Worm (Caenorhabditis elegans) whole organism, midembryonic: Measurements from ENCODE around the gene ZK105.5.

Experiments used
- cog-1 ChIP-seq: sonication (generic microtip); optimal IDR thresholded peaks from 2 replicates; lab custom pipeline; 2016; ENCODE audit warnings: missing genetic modification characterization, missing compliant biosample characterization
- flt-1 ChIP-seq: fragments of 200-800 bp; sonication (Bioruptor generic); IDR thresholded peaks from 2 replicates; pipeline ENCODE4 v1.3.6; 2022; ENCODE audit warnings: missing genetic modification characterization, missing compliant biosample characterization
- klf-2 ChIP-seq: fragments of 200-800 bp; sonication (Bioruptor generic); conservative IDR thresholded peaks from 2 replicates; pipeline ENCODE4 v1.3.6; 2022; ENCODE audit warnings: missing genetic modification reagents, missing genetic modification characterization, missing compliant biosample characterization
- ztf-23 ChIP-seq: fragments of 200-800 bp; sonication (Bioruptor generic); IDR thresholded peaks from 2 replicates; pipeline ENCODE4 v1.3.6; 2022; ENCODE audit warnings: missing genetic modification reagents, missing genetic modification characterization, missing compliant biosample characterization
- ztf-29 ChIP-seq: fragments of 200-800 bp; sonication (Bioruptor generic); IDR thresholded peaks from 2 replicates; pipeline ENCODE4 v1.3.6; 2022; ENCODE audit warnings: missing genetic modification reagents, missing genetic modification characterization, missing compliant biosample characterization

DNA sequence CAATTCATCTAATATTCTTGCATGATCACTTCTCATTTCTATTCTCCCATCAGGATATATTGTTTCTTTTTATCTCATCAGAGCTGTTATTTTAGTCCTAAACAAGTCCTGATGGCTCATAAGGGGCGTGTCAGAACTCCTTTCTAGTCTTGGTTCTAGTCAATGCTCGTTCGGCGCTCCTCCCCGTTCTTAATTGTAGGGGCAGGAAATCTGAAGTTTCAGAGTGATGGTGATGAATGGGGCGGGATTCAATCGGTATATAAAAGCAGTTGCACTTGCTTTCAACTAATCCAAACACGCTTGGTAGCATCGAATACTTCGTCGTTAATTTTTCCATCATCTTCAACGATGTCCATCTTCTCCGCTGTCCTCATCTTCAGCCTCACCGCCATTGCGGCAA is 45.3 kb downstream of the ZK105.5 start, which contains the start of gene C12D5.4:
- TF ChIP-seq klf-2 (GFP tag; lab: Robert Waterston, UW): no peak
- no peak for TF ChIP-seq cog-1 (tag; lab: Kevin White, UChicago)
- no peak for TF ChIP-seq flt-1
- no peak for TF ChIP-seq ztf-23
- no peak for TF ChIP-seq ztf-29 (GFP tag; lab: Robert Waterston, UW)
